Worm (Caenorhabditis elegans): Measurements from ENCODE around the gene act-5.

DNA sequence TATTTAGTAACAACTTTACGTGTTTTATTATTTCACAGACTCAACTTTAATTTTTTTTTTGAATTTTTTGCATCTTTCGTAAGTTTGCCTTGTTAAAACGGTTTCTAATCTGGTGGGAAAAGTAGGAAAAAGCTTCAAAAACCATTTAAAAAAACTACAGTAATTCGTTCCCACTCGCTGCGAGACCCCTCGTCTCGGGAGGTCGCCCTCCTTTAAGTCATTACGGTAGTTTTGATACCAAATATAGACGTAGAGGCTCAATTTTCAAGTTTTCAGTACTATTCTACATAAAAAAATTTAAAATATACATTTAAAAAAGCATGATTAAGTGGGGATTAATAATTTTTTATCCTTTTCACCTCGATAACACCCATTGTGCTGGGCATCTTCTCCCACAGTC is 35.0 kb upstream of the act-5 start:
- TF ChIP-seq aly-2 (tag; optimal IDR thresholded peaks at IDR 0.05) (no peak), mxl-2 (GFP tag; conservative IDR thresholded peaks at IDR 0.05) (no peak), skn-1 (tag; optimal IDR thresholded peaks at IDR 0.05) (no peak), nhr-10 (tag; optimal IDR thresholded peaks at IDR 0.05) (no peak), nhr-11 (tag; optimal IDR thresholded peaks at IDR 0.05) (no peak), daf-16 (GFP tag; optimal IDR thresholded peaks at IDR 0.05) (no peak), daf-16 (tag; optimal IDR thresholded peaks at IDR 0.05) (no peak), fos-1 (tag; optimal IDR thresholded peaks at IDR 0.05) (no peak), dpl-1 (GFP tag; optimal IDR thresholded peaks at IDR 0.05) (no peak), ceh-28 (tag; optimal IDR thresholded peaks at IDR 0.05) (no peak), lsy-2 (tag; optimal IDR thresholded peaks at IDR 0.05) (no peak), zag-1 (tag; optimal IDR thresholded peaks at IDR 0.05) (no peak), gei-8 (GFP tag; optimal IDR thresholded peaks at IDR 0.05) (no peak), nhr-77 (tag; optimal IDR thresholded peaks at IDR 0.05) (no peak)

Measured in whole organism, L4 larva.